Worm (Caenorhabditis elegans): ENCODE data around the gene zig-13.

Gene zig-13

DNA sequence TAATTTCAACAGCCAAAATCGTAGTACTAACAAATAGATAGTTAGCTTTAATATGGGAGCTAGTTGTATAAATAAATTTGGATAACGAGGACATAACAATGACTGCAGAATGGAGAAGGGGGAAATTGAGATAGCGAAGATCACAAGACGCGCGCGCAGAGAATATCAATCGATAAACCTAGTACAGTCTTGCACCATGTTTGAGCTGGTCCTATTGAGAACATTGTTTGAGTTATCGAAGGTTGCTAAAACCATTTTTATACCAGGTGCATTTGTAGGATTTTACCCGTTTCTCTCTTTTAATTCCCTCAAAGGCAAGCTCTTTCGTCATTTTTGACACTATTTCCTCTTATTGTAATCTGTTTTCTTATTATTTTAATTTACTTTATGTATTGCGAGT is 15.1 kb upstream of the zig-13 start, which contains the start of the genes F40G9.9 and F40G9.12:
F40G9.9 (minus strand) TSS at position 101 of the 400 bp plus-strand sequence.
F40G9.12 (plus strand) TSS at position 231 of the 400 bp plus-strand sequence.
- TF ChIP-seq unc-62 (GFP tag; optimal IDR thresholded peaks at IDR 0.05) = no peak

DNA sequence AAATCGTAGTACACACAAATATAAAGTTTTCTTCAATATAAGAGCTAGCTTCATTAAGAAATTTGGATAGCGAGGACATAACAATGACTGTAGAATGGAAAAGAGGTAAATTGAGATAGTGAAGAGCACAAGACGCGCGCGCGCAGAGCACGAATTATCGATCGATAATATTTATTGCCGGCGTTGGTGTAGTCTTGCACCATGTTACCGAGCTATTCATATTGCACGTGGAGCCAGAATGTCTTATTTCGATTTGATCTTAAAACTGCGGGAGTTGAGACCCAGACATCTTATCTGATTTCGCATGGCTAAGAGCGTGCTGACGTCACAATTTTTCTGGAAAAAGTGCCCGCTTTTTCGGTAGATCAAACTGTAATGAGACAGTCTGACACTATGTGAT is 12.9 kb upstream of the zig-13 start, which contains the start of gene F40G9.18:
F40G9.18 (minus strand) TSS at position 101 of the 400 bp plus-strand sequence.
- no peak for TF ChIP-seq unc-62 (GFP tag; optimal IDR thresholded peaks at IDR 0.05)

ce11 chrIII:165390-165789 is 8.8 kb upstream of the zig-13 start, which contains the start of gene F40G9.7:
Gene F40G9.7 (plus strand): TSS chrIII:165690.
- TF ChIP-seq unc-62 (GFP tag; optimal IDR thresholded peaks at IDR 0.05) = no peak

DNA sequence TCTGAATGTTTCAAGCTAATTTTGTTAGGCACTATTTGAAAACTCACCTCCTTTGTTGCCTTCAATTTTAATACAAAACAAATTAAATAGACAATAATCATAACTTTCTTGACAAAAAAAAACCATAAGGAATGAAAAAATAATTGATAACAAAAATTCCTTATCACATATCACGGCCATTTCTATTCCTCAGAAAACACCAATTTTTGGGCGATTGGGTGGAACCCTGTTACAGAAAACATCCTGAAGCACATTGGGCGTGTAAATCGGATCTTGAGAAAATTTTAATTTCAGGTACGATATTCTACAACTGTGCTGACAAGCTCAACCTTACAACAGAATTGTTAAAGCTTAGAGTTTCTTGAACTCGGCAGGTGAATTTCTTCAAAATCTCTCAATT is 8.2 kb upstream of the zig-13 start, which contains the start of gene F40G9.8:
F40G9.8 (minus strand) TSS at position 101 of the 400 bp plus-strand sequence.
- no peak for TF ChIP-seq unc-62 (GFP tag; optimal IDR thresholded peaks at IDR 0.05)

DNA sequence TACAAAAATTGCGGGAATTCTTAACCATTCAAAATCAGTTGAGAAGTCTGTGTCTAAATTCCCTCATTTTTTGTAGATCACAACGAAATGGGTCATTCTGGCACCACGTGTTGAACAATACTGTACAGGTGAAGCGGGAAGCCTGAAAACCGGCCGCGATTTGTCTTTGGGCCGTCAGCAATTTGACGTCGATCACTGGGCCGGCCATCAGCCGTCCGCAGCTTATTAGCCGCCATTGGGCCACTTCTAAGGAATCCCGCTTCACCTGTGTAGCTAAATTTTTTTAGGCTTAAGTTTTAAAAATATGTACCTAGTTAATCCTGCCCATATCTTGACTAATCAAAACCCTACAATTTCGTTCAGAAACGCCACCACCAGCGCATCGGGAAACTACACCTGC is 3.1 kb upstream of the zig-13 start:
- no peak for TF ChIP-seq unc-62 (GFP tag; optimal IDR thresholded peaks at IDR 0.05)

- no peak for TF ChIP-seq unc-62 (GFP tag; optimal IDR thresholded peaks at IDR 0.05)
Observed at ce11 chrIII:159149-159548, 2.6 kb upstream of the zig-13 start.

DNA sequence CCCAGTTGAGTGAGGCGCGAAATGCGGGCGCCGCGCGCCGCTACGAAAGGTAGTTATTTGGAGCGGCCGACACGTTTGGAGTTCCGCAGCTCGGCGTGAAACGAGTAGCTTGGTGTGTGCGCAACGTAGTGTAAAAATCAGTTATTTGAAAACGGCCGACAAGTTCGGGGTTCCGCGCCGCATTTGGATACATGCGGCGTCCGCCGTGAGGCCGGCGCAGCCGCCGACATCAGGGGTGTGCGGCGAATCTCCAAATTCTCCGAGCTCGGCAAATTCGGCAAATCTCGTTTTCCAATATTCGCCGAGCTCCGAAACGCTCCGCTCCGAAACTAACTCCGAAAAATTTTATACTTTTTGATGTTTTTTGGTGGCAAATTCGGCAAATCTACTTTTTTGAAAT is 1.4 kb upstream of the zig-13 start:
- TF ChIP-seq unc-62 (GFP tag; optimal IDR thresholded peaks at IDR 0.05) = no peak

DNA sequence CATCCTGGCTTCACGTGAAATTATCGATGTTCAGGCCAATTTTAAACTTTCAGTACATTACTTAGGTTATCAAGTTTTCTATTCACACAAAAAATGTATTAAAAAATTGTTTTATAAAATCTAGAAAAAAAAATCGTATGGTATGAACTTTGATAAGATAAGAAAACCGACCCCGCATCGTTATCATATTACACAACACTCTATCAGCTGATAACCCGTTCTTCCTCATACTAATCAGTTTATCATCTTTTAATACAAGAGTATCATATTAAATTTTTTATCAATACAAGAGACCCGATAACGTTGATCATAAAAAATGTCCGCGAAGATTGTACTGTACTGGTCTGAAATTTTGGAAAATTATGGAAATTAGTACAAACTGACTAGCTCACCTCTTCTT is 2.4 kb downstream of the zig-13 start:
- no peak for TF ChIP-seq unc-62 (GFP tag; optimal IDR thresholded peaks at IDR 0.05)

- TF ChIP-seq unc-62 (GFP tag; optimal IDR thresholded peaks at IDR 0.05) = no peak
Observed at ce11 chrIII:151084-151483, 5.5 kb downstream of the zig-13 start.

- no peak for TF ChIP-seq unc-62 (GFP tag; optimal IDR thresholded peaks at IDR 0.05)
Observed at ce11 chrIII:149132-149531, 7.4 kb downstream of the zig-13 start.

DNA sequence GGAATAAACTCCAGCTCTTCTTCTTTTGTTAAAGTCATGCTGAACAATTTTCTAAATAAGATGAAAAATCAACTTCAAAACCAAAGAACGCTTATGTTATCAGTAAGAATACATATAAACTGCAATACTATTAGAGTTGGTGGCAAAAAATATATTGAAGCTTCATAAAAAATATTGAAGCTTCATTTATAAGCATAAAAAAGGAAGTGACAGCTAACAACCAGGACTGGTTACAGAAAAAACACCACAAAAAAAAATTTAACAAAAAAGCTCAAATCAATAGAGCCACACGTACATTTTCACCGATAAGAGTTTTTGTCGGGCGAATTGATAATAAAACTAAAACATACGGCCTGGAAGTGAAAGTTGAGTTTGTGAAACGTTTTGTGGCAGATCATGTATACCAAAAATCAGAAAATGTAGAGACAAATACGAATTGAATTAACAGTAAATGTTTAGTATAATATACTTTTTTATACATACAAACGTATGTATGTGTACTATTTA is 8.9 kb downstream of the zig-13 start, which contains the start of gene sqst-5:
sqst-5 (minus strand) TSS at position 51 of the 507 bp plus-strand sequence.
- no peak for TF ChIP-seq unc-62 (GFP tag; optimal IDR thresholded peaks at IDR 0.05)

- no peak for TF ChIP-seq unc-62 (GFP tag; optimal IDR thresholded peaks at IDR 0.05)
Observed at ce11 chrIII:146369-146768, 10.2 kb downstream of the zig-13 start, which contains the start of gene fbxb-84. Gene fbxb-84 (minus strand): TSS chrIII:146469.

DNA sequence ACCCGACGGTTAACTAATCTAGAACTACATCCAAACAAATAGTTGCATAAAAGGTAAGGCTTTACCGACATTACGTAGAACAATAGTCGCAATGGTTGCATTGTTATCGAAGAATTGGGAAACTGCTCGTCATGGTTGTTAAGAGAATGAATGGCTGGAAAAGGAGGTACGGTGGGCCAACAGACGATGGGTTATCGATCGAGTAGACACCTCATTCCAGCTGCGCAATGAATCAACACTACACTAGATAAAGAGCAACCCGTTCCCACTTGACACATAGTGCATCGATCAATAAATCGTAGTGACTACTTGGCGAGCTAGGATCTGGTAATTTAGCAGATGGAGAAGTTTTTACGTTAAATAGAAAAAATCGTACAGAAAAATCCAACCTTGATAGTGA is 11.5 kb downstream of the zig-13 start, which contains the start of the genes T17A3.12 and fbxb-83:
T17A3.12 (minus strand) TSS at position 101 of the 400 bp plus-strand sequence.
fbxb-83 (minus strand) TSS at position 134 of the 400 bp plus-strand sequence.
- TF ChIP-seq unc-62 (GFP tag; optimal IDR thresholded peaks at IDR 0.05) = no peak

DNA sequence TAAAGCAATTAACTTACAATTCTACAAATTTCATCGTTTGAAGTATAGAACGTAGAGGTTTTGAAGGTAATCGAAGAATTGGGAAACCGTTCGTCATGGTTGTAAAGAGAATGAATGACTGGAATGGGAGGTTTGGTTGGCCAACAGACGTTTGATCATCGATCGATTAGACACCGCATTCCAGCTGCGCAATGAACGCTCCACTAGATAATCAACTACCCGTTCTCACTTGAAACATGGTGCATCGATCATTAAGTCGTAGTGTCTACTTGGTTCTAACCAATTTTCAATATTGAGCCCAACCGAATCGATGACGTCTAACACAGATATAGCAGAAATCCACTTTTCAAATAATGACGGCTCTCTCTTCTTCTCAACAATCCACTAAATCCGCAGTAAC is 13.4 kb downstream of the zig-13 start, which contains the start of gene fbxb-82:
fbxb-82 (minus strand) TSS at position 101 of the 400 bp plus-strand sequence.
- TF ChIP-seq unc-62 (GFP tag; optimal IDR thresholded peaks at IDR 0.05) = no peak

DNA sequence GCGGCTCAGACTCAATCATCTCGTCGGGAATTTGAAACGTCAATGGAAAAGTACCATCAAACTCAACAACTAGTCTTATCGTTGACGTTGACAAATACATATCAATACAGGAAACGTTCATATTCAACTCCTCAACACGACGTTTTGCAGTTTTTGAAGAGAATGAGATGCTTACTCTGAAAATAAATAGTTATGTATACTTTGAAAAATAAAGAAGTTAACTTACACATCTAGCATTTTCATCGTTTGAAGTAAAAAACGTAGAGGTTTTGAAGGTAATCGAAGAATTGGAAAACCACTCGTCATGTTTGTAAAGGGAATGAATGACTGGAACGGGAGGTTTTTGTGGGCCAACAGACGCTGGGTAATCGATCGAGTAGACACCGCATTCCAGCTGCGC is 15.6 kb downstream of the zig-13 start, which contains the start of gene fbxb-81:
fbxb-81 (minus strand) TSS at position 314 of the 400 bp plus-strand sequence.
- no peak for TF ChIP-seq unc-62 (GFP tag; optimal IDR thresholded peaks at IDR 0.05)

ce11 chrIII:134194-134593 is 22.4 kb downstream of the zig-13 start, which contains the start of gene pals-25:
Gene pals-25 (plus strand): TSS chrIII:134494.
- no peak for TF ChIP-seq unc-62 (GFP tag; optimal IDR thresholded peaks at IDR 0.05)

DNA sequence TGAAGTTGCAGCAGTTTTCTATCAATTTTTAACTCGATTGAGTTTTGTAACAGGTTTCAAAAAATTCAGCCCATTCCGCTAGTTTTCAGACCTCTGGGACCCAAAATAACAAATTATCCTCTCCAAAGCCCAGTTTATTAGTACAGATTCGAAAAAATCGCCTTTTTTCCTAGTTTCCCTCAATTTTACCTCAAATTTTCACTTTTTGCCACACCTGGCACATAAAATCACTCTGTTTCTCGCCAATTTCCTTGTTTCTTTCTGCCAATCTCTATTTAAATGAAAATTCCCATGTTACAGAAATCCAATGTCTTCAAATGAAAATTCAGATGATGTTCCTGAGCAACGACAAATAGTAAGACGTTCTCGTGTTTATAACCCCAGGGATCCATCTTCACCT is 24.4 kb downstream of the zig-13 start, which contains the start of gene pals-22:
pals-22 (plus strand) TSS at position 301 of the 400 bp plus-strand sequence.
- TF ChIP-seq unc-62 (GFP tag; optimal IDR thresholded peaks at IDR 0.05) = no peak
